Worm (Caenorhabditis elegans) whole organism, mixed stage, embryonic: Measurements from ENCODE around the gene srd-34.

Source experiments
- bed-3 ChIP-seq: fragments of 200-800 bp; sonication (Bioruptor generic); optimal IDR thresholded peaks from 3 replicates; lab custom pipeline; 2018; ENCODE audit warnings: mild to moderate bottlenecking, missing genetic modification characterization, moderate library complexity, missing compliant biosample characterization
- blmp-1 ChIP-seq: fragments of 150-350 bp; optimal IDR thresholded peaks from 2 replicates; lab custom pipeline; 2014; ENCODE audit warnings: missing biosample characterization, missing genetic modification characterization
- ceh-39 ChIP-seq: fragments of 150-350 bp; optimal IDR thresholded peaks from 2 replicates; lab custom pipeline; 2014; ENCODE audit warnings: missing biosample characterization, missing genetic modification characterization
- ceh-43 ChIP-seq: fragments of 200-800 bp; sonication (Bioruptor generic); optimal IDR thresholded peaks from 2 replicates; lab custom pipeline; 2018; ENCODE audit warnings: mild to moderate bottlenecking, missing genetic modification characterization, moderate library complexity, missing compliant biosample characterization
- ceh-83 ChIP-seq: fragments of 200-800 bp; sonication (Bioruptor generic); optimal IDR thresholded peaks from 2 replicates; lab custom pipeline; 2018; ENCODE audit warnings: mild to moderate bottlenecking, missing genetic modification characterization, missing compliant biosample characterization
- ces-1 ChIP-seq: fragments of 150-350 bp; optimal IDR thresholded peaks from 2 replicates; lab custom pipeline; 2014; ENCODE audit warnings: missing biosample characterization, missing genetic modification reagents, missing genetic modification characterization
- cnd-1 ChIP-seq: fragments of 200-800 bp; sonication (Bioruptor generic); optimal IDR thresholded peaks from 2 replicates; lab custom pipeline; 2018; ENCODE audit warnings: mild to moderate bottlenecking, missing genetic modification characterization, missing compliant biosample characterization
- elt-1 ChIP-seq: sonication (generic microtip); optimal IDR thresholded peaks from 2 replicates; lab custom pipeline; 2017; ENCODE audit warnings: missing genetic modification characterization, mild to moderate bottlenecking, missing compliant biosample characterization, antibody characterized with exemption, moderate library complexity, borderline replicate concordance; ENCODE audit not compliant: insufficient read depth
- flh-1 ChIP-seq: fragments of 200-800 bp; sonication (Bioruptor generic); optimal IDR thresholded peaks from 2 replicates; lab custom pipeline; 2018; ENCODE audit warnings: mild to moderate bottlenecking, missing genetic modification characterization, moderate library complexity, missing compliant biosample characterization
- ham-2 ChIP-seq: fragments of 200-800 bp; sonication (Bioruptor generic); optimal IDR thresholded peaks from 2 replicates; lab custom pipeline; 2018; ENCODE audit warnings: mild to moderate bottlenecking, missing genetic modification characterization, missing compliant biosample characterization
- lsy-2 ChIP-seq: fragments of 150-350 bp; optimal IDR thresholded peaks from 2 replicates; lab custom pipeline; 2014; ENCODE audit warnings: missing biosample characterization, missing genetic modification characterization
- mep-1 ChIP-seq: fragments of 150-350 bp; optimal IDR thresholded peaks from 2 replicates; lab custom pipeline; 2017; ENCODE audit warnings: missing biosample characterization, missing genetic modification reagents, missing genetic modification characterization, inconsistent platforms
- mls-2 ChIP-seq: sonication (generic microtip); optimal IDR thresholded peaks from 2 replicates; lab custom pipeline; 2016; ENCODE audit warnings: mild to moderate bottlenecking, missing genetic modification characterization, moderate library complexity, missing compliant biosample characterization
- nhr-12 ChIP-seq: fragments of 150-350 bp; optimal IDR thresholded peaks from 2 replicates; lab custom pipeline; 2014; ENCODE audit warnings: missing biosample characterization, missing genetic modification characterization
- nhr-2 ChIP-seq: fragments of 150-350 bp; optimal IDR thresholded peaks from 2 replicates; lab custom pipeline; 2014; ENCODE audit warnings: missing biosample characterization, missing genetic modification characterization
- nhr-237 ChIP-seq: fragments of 150-350 bp; optimal IDR thresholded peaks from 2 replicates; lab custom pipeline; 2014; ENCODE audit warnings: missing biosample characterization, missing genetic modification characterization
- nhr-28 ChIP-seq: fragments of 150-350 bp; optimal IDR thresholded peaks from 2 replicates; lab custom pipeline; 2014; ENCODE audit warnings: missing biosample characterization, missing genetic modification characterization
- nhr-76 ChIP-seq: sonication (generic microtip); optimal IDR thresholded peaks from 2 replicates; lab custom pipeline; 2017; ENCODE audit warnings: missing biosample characterization, missing genetic modification characterization
- pha-4 ChIP-seq: fragments of 150-350 bp; optimal IDR thresholded peaks from 2 replicates; lab custom pipeline; 2018; ENCODE audit warnings: missing biosample characterization, missing genetic modification reagents, missing genetic modification characterization
- sptf-1 ChIP-seq: sonication (generic microtip); optimal IDR thresholded peaks from 2 replicates; lab custom pipeline; 2017; ENCODE audit warnings: mild to moderate bottlenecking, missing genetic modification characterization, moderate library complexity, missing compliant biosample characterization
- tbx-8 ChIP-seq: fragments of 200-800 bp; sonication (Bioruptor generic); optimal IDR thresholded peaks from 2 replicates; lab custom pipeline; 2018; ENCODE audit warnings: mild to moderate bottlenecking, missing genetic modification characterization, moderate library complexity, missing compliant biosample characterization
- unc-120 ChIP-seq: sonication (generic microtip); optimal IDR thresholded peaks from 2 replicates; lab custom pipeline; 2017; ENCODE audit warnings: missing genetic modification characterization, missing compliant biosample characterization; ENCODE audit not compliant: poor library complexity, severe bottlenecking
- unc-39 ChIP-seq: fragments of 150-350 bp; optimal IDR thresholded peaks from 2 replicates; lab custom pipeline; 2014; ENCODE audit warnings: missing biosample characterization, missing genetic modification characterization
- unc-62 ChIP-seq: fragments of 150-350 bp; optimal IDR thresholded peaks from 2 replicates; lab custom pipeline; 2014; ENCODE audit warnings: missing biosample characterization, missing genetic modification reagents, missing genetic modification characterization
- zip-8 ChIP-seq: fragments of 150-350 bp; optimal IDR thresholded peaks from 2 replicates; lab custom pipeline; 2014; ENCODE audit warnings: missing biosample characterization, missing genetic modification characterization
- ztf-11 ChIP-seq: fragments of 150-350 bp; optimal IDR thresholded peaks from 2 replicates; lab custom pipeline; 2014; ENCODE audit warnings: missing biosample characterization, missing genetic modification characterization

The srd-34 gene

DNA sequence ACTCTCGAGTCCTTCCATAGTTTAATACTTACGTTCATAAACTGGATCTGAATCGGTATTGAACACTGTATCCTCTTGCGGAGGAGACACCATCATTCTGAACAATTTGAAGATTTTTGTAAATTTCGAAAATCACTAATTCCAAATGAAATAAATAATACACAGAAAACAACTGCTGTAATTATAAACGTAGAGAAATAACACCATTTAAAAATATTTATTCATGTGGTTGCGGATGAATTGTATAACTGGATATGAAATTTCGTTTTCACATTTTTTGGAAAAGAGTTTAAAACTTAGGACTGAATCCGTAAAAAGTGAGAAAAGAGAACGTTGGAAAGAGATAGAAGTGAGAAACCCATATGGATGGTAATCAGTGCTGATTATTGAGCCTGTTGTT, 29.3 kb upstream of the srd-34 start, which contains the start of gene mics-1:
Gene mics-1 (minus strand): TSS at position 101 of the 400 bp plus-strand sequence.
- TF ChIP-seq nhr-2 (tag; lab: Kevin White, UChicago) (no peak), zip-8 (tag; lab: Kevin White, UChicago) (no peak), cnd-1 (tag; lab: Kevin White, UChicago) (no peak), flh-1 (GFP tag; lab: Kevin White, UChicago) (no peak), pha-4 (tag; lab: Kevin White, UChicago) (no peak)

DNA sequence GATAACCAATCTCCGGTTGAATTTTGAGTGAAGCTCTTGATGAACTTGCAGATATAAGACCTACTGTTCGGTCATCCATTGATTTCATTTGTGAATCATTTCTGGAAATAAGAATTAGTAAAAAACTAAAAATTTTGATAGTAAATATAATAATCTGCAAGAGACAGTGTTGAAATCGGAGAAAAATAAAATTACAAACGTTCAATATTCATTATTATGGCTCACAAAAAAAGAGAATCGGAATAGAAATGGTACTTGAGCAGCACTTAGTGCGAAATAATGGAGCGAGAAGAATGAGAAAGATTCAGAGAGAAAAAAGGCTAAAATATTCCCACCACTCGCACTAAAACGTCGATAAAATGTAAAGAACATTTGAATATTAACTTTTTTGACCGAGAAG, 27.4 kb upstream of the srd-34 start, which contains the start of gene vps-54:
Gene vps-54 (minus strand): TSS at position 101 of the 400 bp plus-strand sequence.
- TF ChIP-seq nhr-28 (tag; lab: Kevin White, UChicago), result no peak
- no peak for TF ChIP-seq mep-1
- TF ChIP-seq elt-1 (tag; lab: Kevin White, UChicago), result no peak
- TF ChIP-seq ceh-39 (tag; lab: Kevin White, UChicago), result no peak
- TF ChIP-seq nhr-237 (tag; lab: Kevin White, UChicago), result no peak
- no peak for TF ChIP-seq tbx-8 (GFP tag; lab: Kevin White, UChicago)

DNA sequence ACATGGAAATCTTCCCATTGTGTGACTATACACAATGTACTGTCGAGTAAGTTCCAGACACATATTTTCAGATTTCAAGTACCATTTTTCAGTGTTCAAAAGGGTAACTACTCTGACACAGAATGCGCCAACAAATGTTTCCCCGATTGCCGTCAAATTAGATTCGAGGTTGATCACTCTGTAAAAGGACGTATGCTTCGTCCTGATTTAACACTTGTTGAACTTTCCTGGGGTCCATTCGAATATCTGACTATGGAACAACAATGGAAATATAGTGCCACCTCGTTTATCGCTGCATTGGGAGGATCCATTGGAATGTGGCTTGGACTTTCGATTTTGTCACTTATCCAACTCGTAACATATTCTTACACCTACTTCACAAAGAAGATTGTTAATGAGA, 25.3 kb upstream of the srd-34 start:
- no peak for TF ChIP-seq ceh-39 (tag; lab: Kevin White, UChicago)

DNA sequence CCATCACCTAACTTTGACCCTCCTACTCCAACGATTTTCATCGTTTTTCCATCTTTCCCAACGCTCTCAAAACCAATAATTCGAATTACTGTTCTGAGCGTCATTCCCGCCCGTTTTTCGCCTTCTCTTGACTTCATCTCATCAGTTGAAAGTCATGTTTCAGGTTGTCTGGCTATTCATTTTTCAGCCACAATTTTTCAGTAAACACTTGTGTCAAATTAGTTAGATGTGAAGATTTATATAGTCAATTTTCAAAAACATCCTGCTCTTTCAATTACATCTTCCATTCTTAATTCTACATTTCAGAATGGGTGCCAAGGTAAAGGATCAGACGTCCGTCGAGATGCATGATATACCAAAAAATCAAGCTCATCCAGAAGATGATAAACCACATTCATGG, 23.7 kb upstream of the srd-34 start, which contains the start of gene del-6:
Gene del-6 (plus strand): TSS at position 301 of the 400 bp plus-strand sequence.
- TF ChIP-seq nhr-2 (tag; lab: Kevin White, UChicago) (no peak), nhr-12 (tag; lab: Kevin White, UChicago) (no peak), lsy-2 (tag; lab: Kevin White, UChicago) (no peak), unc-39 (no peak), elt-1 (tag; lab: Kevin White, UChicago) (no peak), mls-2 (tag; lab: Kevin White, UChicago) (no peak), ces-1 (GFP tag; lab: Kevin White, UChicago) (no peak), ceh-83 (GFP tag; lab: Kevin White, UChicago) (no peak)

DNA sequence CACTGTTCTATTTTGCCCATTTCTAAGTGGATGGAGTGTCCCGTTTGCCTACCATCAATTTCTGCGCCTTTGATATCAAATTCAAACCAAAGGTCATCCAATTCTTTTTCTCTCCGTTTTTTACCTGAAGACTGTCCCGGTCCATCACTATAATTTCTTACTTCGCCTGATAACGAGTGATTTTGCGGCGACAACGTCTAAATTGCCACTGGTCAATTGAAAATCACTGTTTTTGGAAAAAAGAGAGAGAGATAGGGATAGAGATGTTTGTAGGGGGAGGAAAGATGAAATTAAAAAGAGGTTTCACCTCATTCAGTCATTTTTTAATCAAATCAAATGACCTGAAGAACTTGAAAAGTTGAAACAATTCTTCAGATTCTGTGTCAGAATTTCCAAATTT, 22.6 kb upstream of the srd-34 start:
- TF ChIP-seq zip-8 (tag; lab: Kevin White, UChicago) (no peak), ceh-83 (GFP tag; lab: Kevin White, UChicago) (no peak), nhr-28 (tag; lab: Kevin White, UChicago) (no peak), sptf-1 (tag; lab: Kevin White, UChicago) (no peak), mls-2 (tag; lab: Kevin White, UChicago) (no peak), unc-62 (GFP tag; lab: Kevin White, UChicago) (no peak), flh-1 (GFP tag; lab: Kevin White, UChicago) (no peak), nhr-76 (no peak), blmp-1 (tag; lab: Kevin White, UChicago) (no peak), ceh-43 (GFP tag; lab: Kevin White, UChicago) (no peak), ham-2 (GFP tag; lab: Kevin White, UChicago) (no peak), bed-3 (GFP tag; lab: Kevin White, UChicago) (no peak)

DNA sequence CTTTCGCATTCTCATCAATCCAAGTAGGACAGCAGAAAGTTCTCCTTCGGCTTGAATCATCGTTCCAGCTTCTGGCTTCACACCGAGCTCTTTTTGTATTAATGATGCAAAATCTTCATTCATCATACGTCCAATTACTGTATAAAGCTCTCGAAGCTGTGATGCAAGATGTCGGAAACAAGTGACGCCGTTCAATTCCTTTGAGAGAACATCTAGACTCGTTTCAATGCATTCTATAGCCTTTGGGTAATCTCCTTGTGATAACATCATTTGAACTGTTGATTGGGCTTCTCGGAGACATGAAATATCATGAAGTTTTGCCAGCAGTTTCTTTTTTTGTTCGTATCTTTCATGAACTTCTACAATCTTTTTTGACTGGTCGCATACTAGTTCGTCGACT, 19.6 kb upstream of the srd-34 start:
- TF ChIP-seq unc-120 (tag; lab: Kevin White, UChicago) (no peak), unc-62 (GFP tag; lab: Kevin White, UChicago) (no peak), blmp-1 (tag; lab: Kevin White, UChicago) (no peak), ztf-11 (tag; lab: Kevin White, UChicago) (no peak), elt-1 (tag; lab: Kevin White, UChicago) (no peak), ceh-39 (tag; lab: Kevin White, UChicago) (no peak), sptf-1 (tag; lab: Kevin White, UChicago) (no peak), flh-1 (GFP tag; lab: Kevin White, UChicago) (no peak)
